Worm (Caenorhabditis elegans): ENCODE measurements around the gene D1005.2.

D1005.2 gene

DNA sequence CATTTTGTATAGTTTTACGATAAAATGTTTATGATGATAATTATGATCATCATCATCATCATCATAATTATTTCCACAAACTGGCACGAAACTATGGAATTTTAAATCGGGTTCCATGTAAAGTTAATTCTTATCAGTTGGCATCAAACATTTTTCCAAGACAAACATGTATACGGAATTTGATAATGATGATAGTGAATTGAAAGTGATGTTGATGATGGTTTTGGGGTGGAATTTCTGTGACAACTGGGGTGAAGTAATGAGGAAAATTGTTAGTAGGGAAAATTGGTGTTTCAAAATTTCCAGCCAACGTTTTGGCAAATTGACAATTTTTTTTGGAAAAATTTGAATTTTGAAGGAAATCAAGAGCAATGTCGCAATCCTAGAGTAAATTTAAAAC is 934 bp downstream of the D1005.2 start:
- TF ChIP-seq unc-39 (tag; optimal IDR thresholded peaks at IDR 0.05) = no peak

- TF ChIP-seq eor-1 (tag; optimal IDR thresholded peaks at IDR 0.05) = no peak
Observed at ce11 chrX:1464699-1465098, 5.9 kb downstream of the D1005.2 start, which contains the start of gene D1005.6. Gene D1005.6, minus strand, starts transcription at chrX:1464799.

- TF ChIP-seq mml-1 (tag; optimal IDR thresholded peaks at IDR 0.05) (no peak), lin-39 (tag; optimal IDR thresholded peaks at IDR 0.05) (no peak), elt-2 (tag; optimal IDR thresholded peaks at IDR 0.05) (no peak), nhr-28 (tag; optimal IDR thresholded peaks at IDR 0.05) (no peak), fkh-10 (GFP tag; optimal IDR thresholded peaks at IDR 0.05) (peak; percentile 79), nhr-43 (tag; optimal IDR thresholded peaks at IDR 0.05; ENCODE audit: poor library complexity, severe bottlenecking) (no peak)
Observed at ce11 chrX:1468057-1468456, 9.2 kb downstream of the D1005.2 start.

ce11 chrX:1471232-1471631 is 12.4 kb downstream of the D1005.2 start:
- no peak for TF ChIP-seq R02D3.7 (tag; optimal IDR thresholded peaks at IDR 0.05)
- no peak for TF ChIP-seq mml-1 (tag; optimal IDR thresholded peaks at IDR 0.05)
- no peak for TF ChIP-seq fkh-10 (GFP tag; optimal IDR thresholded peaks at IDR 0.05)
- peak; percentile 10 for TF ChIP-seq snpc-4 (tag; optimal IDR thresholded peaks at IDR 0.05)
- TF ChIP-seq eor-1 (tag; optimal IDR thresholded peaks at IDR 0.05) = no peak
- no peak for TF ChIP-seq lsy-12 (tag; optimal IDR thresholded peaks at IDR 0.05)
- no peak for TF ChIP-seq elt-3 (tag; optimal IDR thresholded peaks at IDR 0.05)
- no peak for TF ChIP-seq ama-1 (optimal IDR thresholded peaks at IDR 0.05)
- TF ChIP-seq aly-2 (tag; optimal IDR thresholded peaks at IDR 0.05) = no peak

DNA sequence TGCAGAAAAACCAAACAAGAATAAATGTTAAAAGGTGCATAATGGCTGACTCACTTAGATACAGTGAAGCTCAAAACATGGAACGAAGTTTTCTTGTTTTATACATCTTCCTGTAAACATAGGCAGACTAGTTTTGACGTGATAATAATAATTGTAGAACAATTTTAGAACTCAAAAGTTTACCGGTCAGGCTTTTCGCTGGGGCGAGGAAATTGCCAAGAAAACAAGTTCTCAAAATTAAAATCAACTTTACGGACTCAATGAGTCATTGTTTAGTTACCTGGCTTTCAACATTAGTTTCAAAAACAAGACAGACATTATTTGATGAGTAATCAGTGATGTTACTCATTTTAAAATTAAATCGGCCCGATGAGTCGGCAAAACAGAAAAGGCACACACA is 14.1 kb downstream of the D1005.2 start, which contains the start of gene D1005.5:
D1005.5 (minus strand) TSS at position 101 of the 400 bp plus-strand sequence.
- TF ChIP-seq nhr-23 (tag; optimal IDR thresholded peaks at IDR 0.05) (no peak), nhr-77 (tag; optimal IDR thresholded peaks at IDR 0.05) (no peak)

DNA sequence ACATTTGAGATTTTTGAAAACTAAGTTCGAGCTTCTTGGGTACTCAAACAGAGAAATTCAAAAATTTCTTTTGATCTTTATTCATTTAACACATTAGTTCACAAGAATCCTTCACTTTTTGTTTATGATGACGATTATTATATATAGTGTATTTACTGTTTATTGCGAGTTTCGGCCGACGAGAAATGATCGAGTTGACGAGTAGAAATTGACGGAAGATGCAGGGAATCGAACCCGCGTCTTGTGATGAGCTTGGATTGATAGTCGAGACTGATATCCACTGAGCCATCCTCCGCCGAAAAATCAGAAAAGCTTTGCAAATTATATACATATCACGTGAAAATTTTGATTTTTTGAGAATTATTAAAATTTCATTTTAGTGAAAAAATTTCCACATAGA is 15.0 kb downstream of the D1005.2 start:
- TF ChIP-seq tbx-2 (tag; optimal IDR thresholded peaks at IDR 0.05) (no peak), zag-1 (tag; optimal IDR thresholded peaks at IDR 0.05) (no peak), sea-2 (GFP tag; optimal IDR thresholded peaks at IDR 0.05) (no peak), nhr-77 (tag; optimal IDR thresholded peaks at IDR 0.05) (no peak), ztf-11 (tag; optimal IDR thresholded peaks at IDR 0.05) (no peak), nfya-1 (tag; optimal IDR thresholded peaks at IDR 0.05; ENCODE audit: insufficient read depth) (no peak), fkh-2 (tag; optimal IDR thresholded peaks at IDR 0.05) (no peak), nhr-67 (tag; optimal IDR thresholded peaks at IDR 0.05) (no peak), jun-1 (tag; optimal IDR thresholded peaks at IDR 0.05) (no peak), ceh-9 (tag; optimal IDR thresholded peaks at IDR 0.05) (no peak), pha-4 (tag; optimal IDR thresholded peaks at IDR 0.05) (no peak), nhr-25 (tag; optimal IDR thresholded peaks at IDR 0.05) (no peak), daf-12 (tag; optimal IDR thresholded peaks at IDR 0.05) (no peak), elt-1 (tag; optimal IDR thresholded peaks at IDR 0.05) (no peak), R02D3.7 (tag; optimal IDR thresholded peaks at IDR 0.05) (no peak), skn-1 (tag; optimal IDR thresholded peaks at IDR 0.05) (no peak), unc-62 (GFP tag; optimal IDR thresholded peaks at IDR 0.05) (no peak)

DNA sequence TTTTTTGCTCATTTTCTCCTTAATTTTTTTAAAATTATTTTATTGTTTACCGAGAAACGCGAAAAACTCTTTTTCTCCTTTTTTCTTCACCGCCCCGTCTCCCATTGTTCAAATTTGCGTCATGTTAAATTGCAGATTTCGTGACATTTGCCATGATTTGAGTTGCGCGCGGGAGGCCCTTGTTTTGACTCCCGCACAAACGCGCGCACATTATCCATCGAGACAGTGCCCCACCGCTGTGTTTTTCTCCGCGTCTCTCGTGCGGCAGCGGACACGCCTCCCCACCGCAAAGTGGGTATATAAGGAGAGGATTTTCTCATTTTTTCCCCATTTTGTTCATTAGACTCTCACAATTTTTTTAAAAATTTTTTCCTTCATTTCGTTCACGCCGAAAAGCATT is 17.2 kb downstream of the D1005.2 start:
- no peak for TF ChIP-seq pha-4 (tag; optimal IDR thresholded peaks at IDR 0.05)
- no peak for TF ChIP-seq unc-39 (tag; optimal IDR thresholded peaks at IDR 0.05)
- no peak for TF ChIP-seq elt-3 (tag; optimal IDR thresholded peaks at IDR 0.05)
